Worm (Caenorhabditis elegans): ENCODE measurements around the gene T14G8.6.

- TF ChIP-seq egl-27 (tag; optimal IDR thresholded peaks at IDR 0.05) (no peak), lin-15B (tag; optimal IDR thresholded peaks at IDR 0.05) (no peak), zfp-3 (GFP tag; conservative IDR thresholded peaks at IDR 0.05) (no peak), hif-1 (tag; optimal IDR thresholded peaks at IDR 0.05) (no peak), gei-8 (GFP tag; optimal IDR thresholded peaks at IDR 0.05) (no peak), nhr-76 (tag; optimal IDR thresholded peaks at IDR 0.05) (no peak), daf-16 (GFP tag; optimal IDR thresholded peaks at IDR 0.05) (no peak), daf-16 (tag; optimal IDR thresholded peaks at IDR 0.05) (peak; percentile 78), ceh-32 (tag; optimal IDR thresholded peaks at IDR 0.05; ENCODE audit: poor library complexity) (no peak), daf-8 (GFP tag; IDR thresholded peaks at IDR 0.05) (no peak), ces-1 (GFP tag; optimal IDR thresholded peaks at IDR 0.05) (no peak), nhr-77 (tag; optimal IDR thresholded peaks at IDR 0.05) (no peak), mes-2 (tag; optimal IDR thresholded peaks at IDR 0.05; ENCODE audit: poor library complexity, severe bottlenecking) (peak; percentile 11), ama-1 (optimal IDR thresholded peaks at IDR 0.05) (no peak), sdz-12 (GFP tag; optimal IDR thresholded peaks at IDR 0.05) (no peak)
Measured at ce11 chrX:12853079-12853478, 9.6 kb downstream of the T14G8.6 start.
